Worm (Caenorhabditis elegans): ENCODE data around the gene C16D9.3.

DNA sequence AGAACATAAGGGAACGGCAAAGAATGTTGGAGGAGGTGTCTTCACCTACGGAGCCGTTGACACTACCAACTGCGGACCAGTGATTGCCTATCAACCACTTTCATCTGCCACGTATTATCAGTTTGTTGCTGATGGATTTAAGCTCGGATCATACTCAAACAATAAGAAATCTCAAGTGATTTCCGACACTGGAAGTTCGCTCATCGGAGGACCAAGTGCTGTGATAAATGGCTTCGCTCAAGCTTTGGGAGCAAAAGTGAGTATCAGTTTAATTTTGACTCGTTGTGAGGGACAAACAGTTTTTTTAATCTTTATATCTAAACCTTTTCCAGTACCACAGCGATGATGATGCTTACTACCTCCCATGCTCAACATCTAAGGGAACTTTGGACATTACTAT is 31.6 kb upstream of the C16D9.3 start:
- TF ChIP-seq ttx-3 (tag; optimal IDR thresholded peaks at IDR 0.05) (no peak), fkh-10 (GFP tag; optimal IDR thresholded peaks at IDR 0.05) (no peak), sox-4 (tag; optimal IDR thresholded peaks at IDR 0.05) (no peak), ama-1 (optimal IDR thresholded peaks at IDR 0.05) (no peak), tbx-2 (tag; optimal IDR thresholded peaks at IDR 0.05) (no peak)

Measured in whole organism, late embryonic.